Fruit fly (Drosophila melanogaster): Measurements from ENCODE around the gene CG12576.
A peak's percentile ranks its signal among the peaks of the same experiment; 100 is the strongest.

CG12576 gene

DNA sequence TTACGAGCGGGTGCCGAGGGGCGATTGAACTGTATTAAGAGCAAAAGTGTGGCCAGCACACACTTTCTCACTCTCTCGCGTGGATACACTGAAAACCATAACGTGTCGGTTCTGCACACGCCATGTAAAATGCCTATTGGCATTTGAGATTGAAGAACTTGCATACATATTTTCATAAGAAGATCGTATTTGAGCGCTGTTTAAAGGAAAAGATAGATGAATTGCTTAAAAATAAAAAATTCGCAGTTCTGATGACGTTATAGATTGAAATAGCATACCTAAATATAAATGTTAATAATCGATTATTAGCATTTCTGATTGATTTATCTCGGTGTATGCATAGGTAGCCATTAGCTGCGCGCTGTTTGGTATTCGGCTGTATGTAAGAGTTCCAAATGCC is 26.9 kb upstream of the CG12576 start (continued):
- TF ChIP-seq CG13424 (tag; optimal IDR thresholded peaks at IDR 0.05) (peak; percentile 41), btn (GFP tag; optimal IDR thresholded peaks at IDR 0.05) (no peak), Bteb2 (GFP tag; optimal IDR thresholded peaks at IDR 0.05) (no peak), Usf (GFP tag; optimal IDR thresholded peaks at IDR 0.05) (no peak), dati (GFP tag; IDR thresholded peaks at IDR 0.05) (no peak), fd102C (GFP tag; optimal IDR thresholded peaks at IDR 0.05) (no peak), CG31441 (GFP tag; IDR thresholded peaks at IDR 0.05) (peak; percentile 42; the same call in 1 of the 2 replicates), Atf6 (GFP tag; IDR thresholded peaks at IDR 0.05) (no peak), CG30403 (GFP tag; optimal IDR thresholded peaks at IDR 0.05) (peak; percentile 52), Six4 (GFP tag; optimal IDR thresholded peaks at IDR 0.05) (no peak), da (GFP tag; optimal IDR thresholded peaks at IDR 0.05) (no peak), mirr (GFP tag; optimal IDR thresholded peaks at IDR 0.05) (no peak), gsb-n (tag; optimal IDR thresholded peaks at IDR 0.05) (peak; percentile 10), CG10543 (GFP tag; optimal IDR thresholded peaks at IDR 0.05) (no peak), maf-S (GFP tag; optimal IDR thresholded peaks at IDR 0.05) (no peak), CG11456 (GFP tag; IDR thresholded peaks at IDR 0.05) (no peak), B-H2 (GFP tag; optimal IDR thresholded peaks at IDR 0.05) (no peak), Eip74EF (GFP tag; optimal IDR thresholded peaks at IDR 0.05) (peak in 1 of 2 experiments; percentile 20), CG6791 (GFP tag; IDR thresholded peaks at IDR 0.05; ENCODE audit: partially characterized antibody) (no peak), Mad (GFP tag; optimal IDR thresholded peaks at IDR 0.05) (no peak), CG11093 (GFP tag; IDR thresholded peaks at IDR 0.05) (no peak), CG8478 (optimal IDR thresholded peaks at IDR 0.05) (no peak), CG15479 (GFP tag; optimal IDR thresholded peaks at IDR 0.05) (no peak), CG7745 (tag; optimal IDR thresholded peaks at IDR 0.05) (no peak), CG8388 (GFP tag; optimal IDR thresholded peaks at IDR 0.05) (peak; percentile 27), Rx (GFP tag; IDR thresholded peaks at IDR 0.05) (no peak), exex (tag; optimal IDR thresholded peaks at IDR 0.05) (no peak), CG13775 (GFP tag; optimal IDR thresholded peaks at IDR 0.05) (no peak), Lpt (GFP tag; optimal IDR thresholded peaks at IDR 0.05) (no peak), CG4424 (GFP tag; optimal IDR thresholded peaks at IDR 0.05) (peak; percentile 33), CG17328 (GFP tag; IDR thresholded peaks at IDR 0.05) (no peak), CoRest (tag; optimal IDR thresholded peaks at IDR 0.05) (peak; percentile 30), dm (GFP tag; optimal IDR thresholded peaks at IDR 0.05) (no peak), slou (GFP tag; optimal IDR thresholded peaks at IDR 0.05) (no peak), sna (GFP tag; IDR thresholded peaks at IDR 0.05; ENCODE audit: partially characterized antibody) (no peak), Gsc (GFP tag; IDR thresholded peaks at IDR 0.05) (no peak), sqz (GFP tag; optimal IDR thresholded peaks at IDR 0.05) (no peak), CG10366 (GFP tag; IDR thresholded peaks at IDR 0.05) (no peak), zen2 (GFP tag; IDR thresholded peaks at IDR 0.05; ENCODE audit: partially characterized antibody) (no peak), Blimp-1 (GFP tag; optimal IDR thresholded peaks at IDR 0.05) (peak; percentile 66), z (GFP tag; IDR thresholded peaks at IDR 0.05) (no peak), CG6654 (GFP tag; optimal IDR thresholded peaks at IDR 0.05) (peak; percentile 8), pb (GFP tag; optimal IDR thresholded peaks at IDR 0.05) (no peak), yki (optimal IDR thresholded peaks at IDR 0.05) (no peak), CG4404 (GFP tag; IDR thresholded peaks at IDR 0.05) (no peak), CG32772 (GFP tag; IDR thresholded peaks at IDR 0.05) (no peak), CG18476 (GFP tag; optimal IDR thresholded peaks at IDR 0.05) (peak; percentile 4), CG3407 (GFP tag; optimal IDR thresholded peaks at IDR 0.05) (peak; percentile 0), CG5245 (GFP tag; optimal IDR thresholded peaks at IDR 0.05) (no peak), CG7839 (tag; optimal IDR thresholded peaks at IDR 0.05) (peak; percentile 50), CG13894 (tag; optimal IDR thresholded peaks at IDR 0.05) (no peak), nerfin-1 (tag; optimal IDR thresholded peaks at IDR 0.05) (no peak)

Measured in whole organism, embryonic.